Worm (Caenorhabditis elegans) whole organism, L3 larva: Measurements from ENCODE around the gene T05H4.11.

Source experiments
- R02D3.7 ChIP-seq: fragments of 150-350 bp; optimal IDR thresholded peaks from 2 replicates; lab custom pipeline; 2014; ENCODE audit warnings: missing biosample characterization, missing genetic modification characterization
- aly-2 ChIP-seq: fragments of 150-350 bp; optimal IDR thresholded peaks from 2 replicates; lab custom pipeline; 2014; ENCODE audit warnings: missing biosample characterization, missing genetic modification characterization
- elt-3 ChIP-seq, 3 experiments: fragments of 150-350 bp in 1 of 3; sonication (generic microtip) in 2 of 3; optimal IDR thresholded peaks; 2 replicates in 2 of 3; 4 replicates in 1 of 3; lab custom pipeline; 2014 to 2017; ENCODE audit warnings: missing biosample characterization in 3 of 3, missing genetic modification characterization in 3 of 3
- jun-1 ChIP-seq: fragments of 150-350 bp; optimal IDR thresholded peaks from 2 replicates; lab custom pipeline; 2014; ENCODE audit warnings: missing biosample characterization, missing genetic modification reagents, missing genetic modification characterization
- nfya-1 ChIP-seq: sonication (generic microtip); optimal IDR thresholded peaks from 2 replicates; lab custom pipeline; 2017; ENCODE audit warnings: missing genetic modification characterization, mild to moderate bottlenecking, missing compliant biosample characterization, antibody characterized with exemption, moderate library complexity; ENCODE audit not compliant: insufficient read depth
- nhr-28 ChIP-seq: fragments of 150-350 bp; optimal IDR thresholded peaks from 2 replicates; lab custom pipeline; 2014; ENCODE audit warnings: missing biosample characterization, missing genetic modification characterization
- skn-1 ChIP-seq: fragments of 150-350 bp; optimal IDR thresholded peaks from 2 replicates; lab custom pipeline; 2014; ENCODE audit warnings: missing biosample characterization, missing genetic modification characterization
- snpc-4 ChIP-seq: fragments of 150-350 bp; optimal IDR thresholded peaks from 2 replicates; lab custom pipeline; 2014; ENCODE audit warnings: missing biosample characterization, missing genetic modification characterization
- unc-39 ChIP-seq: sonication (generic microtip); optimal IDR thresholded peaks from 4 replicates; lab custom pipeline; 2017; ENCODE audit warnings: missing biosample characterization, missing genetic modification characterization
- zag-1 ChIP-seq: fragments of 150-350 bp; optimal IDR thresholded peaks from 2 replicates; lab custom pipeline; 2014; ENCODE audit warnings: missing biosample characterization, missing genetic modification characterization

DNA sequence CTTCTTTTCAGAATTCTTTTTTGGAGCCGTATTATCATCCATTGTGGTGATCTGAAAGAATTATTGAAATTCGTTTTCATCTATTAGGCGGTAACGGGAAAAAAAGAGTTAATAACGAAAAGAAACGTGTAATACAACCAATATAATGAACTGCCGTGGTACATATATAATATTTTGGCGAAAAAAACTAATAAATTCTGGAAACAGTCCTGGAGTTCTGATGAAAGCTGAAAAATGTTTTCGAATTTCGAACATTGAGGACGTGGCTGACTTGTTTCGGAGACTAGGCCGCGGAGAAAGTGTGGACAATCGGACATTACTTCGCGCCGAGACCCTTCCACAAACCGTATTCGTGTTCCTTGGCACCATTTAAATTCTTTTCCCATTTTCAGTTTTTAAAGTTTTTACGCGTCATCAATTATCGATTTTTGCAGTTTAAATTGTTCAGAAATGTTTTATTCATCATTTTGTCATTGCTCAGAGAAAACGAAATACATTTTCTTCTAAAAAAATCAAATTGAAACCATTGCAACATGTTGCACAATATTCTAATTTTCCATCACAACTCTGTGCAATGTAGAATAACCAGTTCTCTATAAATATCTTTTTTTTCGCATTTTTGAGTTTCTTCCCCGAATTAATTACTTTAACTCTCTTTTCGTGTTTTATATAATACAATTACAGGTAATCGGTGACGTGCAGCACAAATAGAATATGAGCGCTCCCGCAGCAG, 7.6 kb upstream of the T05H4.11 start, which contains the start of the genes gad-1 and erfa-1:
- TF ChIP-seq aly-2 (tag; lab: Kevin White, UChicago) (no peak), nfya-1 (tag; lab: Kevin White, UChicago) (peak; percentile 82), nhr-28 (tag; lab: Kevin White, UChicago) (no peak), R02D3.7 (tag; lab: Kevin White, UChicago) (no peak), jun-1 (no peak), skn-1 (tag; lab: Kevin White, UChicago) (no peak), snpc-4 (no peak), unc-39 (no peak), zag-1 (tag; lab: Kevin White, UChicago) (no peak), elt-3 (tag; optimal IDR thresholded peaks at IDR 0.05; lab: Kevin White, UChicago) (no peak)
